Fruit fly (Drosophila melanogaster) Kc167 (cell line): Measurements from ENCODE around the gene PH4alphaMP.

ENCODE experiments used
- Myc ChIP-seq: fragments of >200 bp; optimal IDR thresholded peaks from 2 replicates; lab custom pipeline; 2017; ENCODE audit warnings: missing external identifiers
- h ChIP-seq: fragments of >200 bp; optimal IDR thresholded peaks from 3 replicates; lab custom pipeline; 2018; ENCODE audit warnings: missing external identifiers
- psq ChIP-seq: fragments of >200 bp; optimal IDR thresholded peaks from 2 replicates; lab custom pipeline; 2017; ENCODE audit warnings: missing external identifiers
- ttk ChIP-seq: sonication (Bioruptor generic); optimal IDR thresholded peaks from 2 replicates; lab custom pipeline; 2017; ENCODE audit warnings: missing external identifiers

DNA sequence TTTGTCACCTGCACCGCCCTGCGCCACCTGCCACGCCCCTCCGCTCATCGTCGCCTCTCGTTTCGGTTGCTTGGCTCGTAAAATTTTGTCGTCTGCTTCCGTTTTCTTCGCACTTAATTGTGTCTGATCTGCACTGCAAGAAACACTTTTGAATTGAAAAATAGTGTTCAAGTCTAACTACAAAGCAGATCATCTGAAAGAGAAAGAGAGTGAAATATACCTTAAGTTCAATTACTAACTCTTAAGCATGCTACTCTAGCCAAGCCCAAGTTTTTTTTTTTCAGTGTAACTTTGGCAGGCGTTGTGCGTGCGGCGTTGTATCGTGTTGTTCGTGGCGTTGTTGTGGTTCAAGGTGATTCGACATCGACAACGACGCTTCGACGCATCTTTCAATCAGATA, 44.2 kb upstream of the PH4alphaMP start:
- no peak for TF ChIP-seq ttk (lab: Kevin White, UChicago)
- TF ChIP-seq h (lab: Kevin White, UChicago) = no peak
- TF ChIP-seq Myc (lab: Kevin White, UChicago) = no peak
- no peak for TF ChIP-seq psq (lab: Kevin White, UChicago)
